Worm (Caenorhabditis elegans) whole organism, L4 larva: Measurements from ENCODE around the gene F52D2.12.

ENCODE experiments used
- hlh-11 ChIP-seq: fragments of 200-800 bp; sonication (Bioruptor generic); optimal IDR thresholded peaks from 2 replicates; lab custom pipeline; 2018; ENCODE audit warnings: mild to moderate bottlenecking, missing genetic modification characterization, missing compliant biosample characterization
- madf-9 ChIP-seq: fragments of 200-800 bp; sonication (Bioruptor generic); conservative IDR thresholded peaks from 2 replicates; pipeline ENCODE4 v1.3.6; 2022; ENCODE audit warnings: missing genetic modification reagents, missing genetic modification characterization, missing compliant biosample characterization

DNA sequence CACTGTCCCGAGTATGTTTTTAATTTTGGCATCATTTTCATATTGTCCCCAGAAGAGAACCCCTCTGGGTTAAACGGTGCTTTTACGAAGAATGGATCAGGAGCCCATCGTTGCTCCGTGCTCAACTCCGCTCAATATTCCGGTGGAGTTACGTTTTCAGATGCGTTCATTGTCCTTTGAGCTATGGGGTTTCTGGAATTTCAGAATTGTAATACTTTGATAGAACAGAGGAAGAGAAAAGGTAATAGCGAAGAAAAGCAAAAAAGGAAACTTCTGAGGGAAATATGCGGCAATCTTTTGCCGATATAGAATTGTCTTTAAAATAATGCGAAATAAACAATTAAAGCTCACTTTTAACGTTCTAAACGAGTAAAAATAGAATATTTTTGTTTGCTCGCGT lies 20.1 kb downstream of the F52D2.12 start, which contains the start of gene Y40A1A.3:
- TF ChIP-seq hlh-11 (tag; lab: Kevin White, UChicago) = no peak
- TF ChIP-seq madf-9 (GFP tag; lab: Robert Waterston, UW) = no peak
